Fruit fly (Drosophila melanogaster) whole organism: ENCODE data around the gene CG5112.

ENCODE experiments used
- CG8478 ChIP-seq: fragments of >200 bp; optimal IDR thresholded peaks from 2 replicates; lab custom pipeline; 2018; ENCODE audit warnings: inconsistent platforms
- Dll ChIP-seq: fragments of >200 bp; optimal IDR thresholded peaks from 2 replicates; lab custom pipeline; 2017
- EcR ChIP-seq, 2 experiments: fragments of >200 bp; optimal IDR thresholded peaks; 2 replicates each; lab custom pipeline; 2017; ENCODE audit warnings: missing biosample characterization in 2 of 2, missing genetic modification characterization in 2 of 2, missing genetic modification reagents in 2 of 2
- pan ChIP-seq: fragments of >200 bp; optimal IDR thresholded peaks from 2 replicates; lab custom pipeline; 2017
- psq ChIP-seq: fragments of >200 bp; optimal IDR thresholded peaks from 2 replicates; lab custom pipeline; 2017
- usp ChIP-seq: fragments of >200 bp; optimal IDR thresholded peaks from 2 replicates; lab custom pipeline; 2017; ENCODE audit warnings: missing biosample characterization, missing genetic modification characterization, mixed read lengths

CG5112 gene

dm6 chr3R:25461666-25462065 lies 29.6 kb upstream of the CG5112 start:
- no peak for TF ChIP-seq Dll (lab: Kevin White, UChicago)
- no peak for TF ChIP-seq usp (GFP tag; lab: Kevin White, UChicago)
- no peak for TF ChIP-seq CG8478
- no peak for TF ChIP-seq EcR (GFP tag; optimal IDR thresholded peaks at IDR 0.05; lab: Kevin White, UChicago)
- TF ChIP-seq psq (lab: Kevin White, UChicago) = no peak
- TF ChIP-seq pan (lab: Kevin White, UChicago) = no peak

- TF ChIP-seq CG8478 (no peak), usp (GFP tag; lab: Kevin White, UChicago) (no peak), psq (lab: Kevin White, UChicago) (no peak), pan (lab: Kevin White, UChicago) (no peak), Dll (lab: Kevin White, UChicago) (no peak), EcR (GFP tag; optimal IDR thresholded peaks at IDR 0.05; lab: Kevin White, UChicago) (no peak)
Measured at dm6 chr3R:25462642-25463317, 28.5 kb upstream of the CG5112 start.

dm6 chr3R:25466166-25466565 lies 25.1 kb upstream of the CG5112 start:
- TF ChIP-seq usp (GFP tag; lab: Kevin White, UChicago) (no peak), psq (lab: Kevin White, UChicago) (no peak), EcR (GFP tag; optimal IDR thresholded peaks at IDR 0.05; lab: Kevin White, UChicago) (no peak), CG8478 (no peak), Dll (lab: Kevin White, UChicago) (no peak), pan (lab: Kevin White, UChicago) (no peak)

- no peak for TF ChIP-seq psq (lab: Kevin White, UChicago)
- no peak for TF ChIP-seq EcR (GFP tag; optimal IDR thresholded peaks at IDR 0.05; lab: Kevin White, UChicago)
- TF ChIP-seq CG8478 = no peak
- no peak for TF ChIP-seq Dll (lab: Kevin White, UChicago)
- TF ChIP-seq usp (GFP tag; lab: Kevin White, UChicago) = no peak
- no peak for TF ChIP-seq pan (lab: Kevin White, UChicago)
Measured at dm6 chr3R:25471853-25472634, 19.2 kb upstream of the CG5112 start.

dm6 chr3R:25472635-25473552 lies 18.4 kb upstream of the CG5112 start, which contains the start of the genes Fur1 and Vps33B:
Gene Fur1 (minus strand): TSS chr3R:25473058.
Gene Vps33B (plus strand): TSS chr3R:25473490.
- no peak for TF ChIP-seq usp (GFP tag; lab: Kevin White, UChicago)
- TF ChIP-seq psq (lab: Kevin White, UChicago) = no peak
- no peak for TF ChIP-seq Dll (lab: Kevin White, UChicago)
- TF ChIP-seq EcR (GFP tag; optimal IDR thresholded peaks at IDR 0.05; lab: Kevin White, UChicago) = no peak
- TF ChIP-seq pan (lab: Kevin White, UChicago) = no peak
- TF ChIP-seq CG8478 = no peak

- TF ChIP-seq CG8478 = no peak
- no peak for TF ChIP-seq pan (lab: Kevin White, UChicago)
- no peak for TF ChIP-seq psq (lab: Kevin White, UChicago)
- no peak for TF ChIP-seq Dll (lab: Kevin White, UChicago)
- no peak for TF ChIP-seq EcR (GFP tag; optimal IDR thresholded peaks at IDR 0.05; lab: Kevin White, UChicago)
- TF ChIP-seq usp (GFP tag; lab: Kevin White, UChicago) = no peak
Measured at dm6 chr3R:25476744-25477143, 14.5 kb upstream of the CG5112 start, which contains the start of the genes CG4553 and MED28. Gene CG4553 (minus strand): TSS chr3R:25476915. Gene MED28 (plus strand): TSS chr3R:25477003.

dm6 chr3R:25482463-25483173 lies 8.6 kb upstream of the CG5112 start, which contains the start of the genes XNP, CG42488 and CG5116:
Gene XNP (minus strand): TSS chr3R:25482834.
Gene CG42488 (plus strand): TSS chr3R:25483098.
Gene CG5116 (plus strand): TSS chr3R:25483098.
- TF ChIP-seq EcR (GFP tag; optimal IDR thresholded peaks at IDR 0.05; lab: Kevin White, UChicago) (no peak), pan (lab: Kevin White, UChicago) (no peak), psq (lab: Kevin White, UChicago) (no peak), Dll (lab: Kevin White, UChicago) (no peak), usp (GFP tag; lab: Kevin White, UChicago) (no peak), CG8478 (no peak)

dm6 chr3R:25489116-25489515 lies 2.1 kb upstream of the CG5112 start:
- TF ChIP-seq CG8478 (no peak), psq (lab: Kevin White, UChicago) (no peak), EcR (GFP tag; optimal IDR thresholded peaks at IDR 0.05; lab: Kevin White, UChicago) (no peak), usp (GFP tag; lab: Kevin White, UChicago) (no peak), Dll (lab: Kevin White, UChicago) (no peak), pan (lab: Kevin White, UChicago) (no peak)

dm6 chr3R:25489685-25490084 lies 1.6 kb upstream of the CG5112 start:
- TF ChIP-seq EcR (GFP tag; optimal IDR thresholded peaks at IDR 0.05; lab: Kevin White, UChicago) (no peak), CG8478 (no peak), Dll (lab: Kevin White, UChicago) (no peak), psq (lab: Kevin White, UChicago) (no peak), usp (GFP tag; lab: Kevin White, UChicago) (no peak), pan (lab: Kevin White, UChicago) (no peak)

dm6 chr3R:25490375-25490774 lies 885 bp upstream of the CG5112 start:
- TF ChIP-seq pan (lab: Kevin White, UChicago) (peak; percentile 80), CG8478 (no peak)
